Worm (Caenorhabditis elegans): Measurements from ENCODE around the gene F55E10.4.
A peak's percentile ranks its signal among the peaks of the same experiment; 100 is the strongest.

F55E10.4 gene

ce11 chrX:8367553-8367952 is 39.9 kb upstream of the F55E10.4 start, which contains the start of gene F40B5.2:
Gene F40B5.2, plus strand, starts transcription at chrX:8367853.
- no peak for TF ChIP-seq tlf-1 (GFP tag; optimal IDR thresholded peaks at IDR 0.05)
- TF ChIP-seq ekl-4 (GFP tag; IDR thresholded peaks at IDR 0.05): no peak
- TF ChIP-seq zim-3 (tag; optimal IDR thresholded peaks at IDR 0.05): no peak
- TF ChIP-seq ama-1 (optimal IDR thresholded peaks at IDR 0.05): no peak
- no peak for TF ChIP-seq ama-1 (GFP tag; optimal IDR thresholded peaks at IDR 0.05)
- TF ChIP-seq lsl-1 (GFP tag; optimal IDR thresholded peaks at IDR 0.05): no peak
- no peak for TF ChIP-seq egl-18 (GFP tag; IDR thresholded peaks at IDR 0.05)
- TF ChIP-seq egl-44 (GFP tag; IDR thresholded peaks at IDR 0.05): no peak
- TF ChIP-seq K11D2.4 (GFP tag; IDR thresholded peaks at IDR 0.05): no peak
- no peak for TF ChIP-seq aptf-2 (GFP tag; conservative IDR thresholded peaks at IDR 0.05)
- TF ChIP-seq mxl-1 (tag; optimal IDR thresholded peaks at IDR 0.05): no peak
- no peak for TF ChIP-seq aptf-3 (GFP tag; IDR thresholded peaks at IDR 0.05)
- no peak for TF ChIP-seq F57A8.1 (GFP tag; optimal IDR thresholded peaks at IDR 0.05)
- TF ChIP-seq fkh-3 (tag; optimal IDR thresholded peaks at IDR 0.05): no peak
- TF ChIP-seq dox-1 (GFP tag; IDR thresholded peaks at IDR 0.05): no peak

ce11 chrX:8362379-8362778 is 34.7 kb upstream of the F55E10.4 start:
- TF ChIP-seq ztf-22 (GFP tag; optimal IDR thresholded peaks at IDR 0.05) (no peak), madf-6 (GFP tag; IDR thresholded peaks at IDR 0.05) (no peak), sdz-38 (tag; optimal IDR thresholded peaks at IDR 0.05) (no peak), zim-3 (tag; optimal IDR thresholded peaks at IDR 0.05) (no peak), lsl-1 (GFP tag; optimal IDR thresholded peaks at IDR 0.05) (no peak), lin-54 (GFP tag; optimal IDR thresholded peaks at IDR 0.05) (no peak), C06A6.2 (GFP tag; conservative IDR thresholded peaks at IDR 0.05) (no peak), ceh-91 (GFP tag; IDR thresholded peaks at IDR 0.05) (no peak), nhr-90 (tag; optimal IDR thresholded peaks at IDR 0.05) (no peak), nfyb-1 (GFP tag; IDR thresholded peaks at IDR 0.05) (no peak), ztf-28 (GFP tag; IDR thresholded peaks at IDR 0.05) (no peak), somi-1 (GFP tag; optimal IDR thresholded peaks at IDR 0.05) (no peak), Y67H2A.10 (GFP tag; conservative IDR thresholded peaks at IDR 0.05) (no peak), hlh-12 (tag; optimal IDR thresholded peaks at IDR 0.05) (no peak), F37B4.10 (GFP tag; IDR thresholded peaks at IDR 0.05) (no peak), mes-4 (tag; optimal IDR thresholded peaks at IDR 0.05) (no peak)

ce11 chrX:8356305-8356704 is 28.6 kb upstream of the F55E10.4 start:
- TF ChIP-seq dox-1 (GFP tag; IDR thresholded peaks at IDR 0.05) (no peak), nhr-80 (tag; optimal IDR thresholded peaks at IDR 0.05) (peak; percentile 51)

- TF ChIP-seq F57C9.4 (tag; optimal IDR thresholded peaks at IDR 0.05) (no peak), bed-1 (GFP tag; IDR thresholded peaks at IDR 0.05) (no peak), F52B5.7 (tag; optimal IDR thresholded peaks at IDR 0.05) (no peak), nhr-90 (tag; optimal IDR thresholded peaks at IDR 0.05) (peak; percentile 9), nhr-80 (tag; optimal IDR thresholded peaks at IDR 0.05) (peak; percentile 94), ztf-6 (GFP tag; IDR thresholded peaks at IDR 0.05) (no peak), him-1 (tag; optimal IDR thresholded peaks at IDR 0.05) (no peak)
Measured at ce11 chrX:8355350-8355749, 27.6 kb upstream of the F55E10.4 start.

- TF ChIP-seq attf-5 (GFP tag; optimal IDR thresholded peaks at IDR 0.05) (no peak), fkh-3 (tag; optimal IDR thresholded peaks at IDR 0.05) (no peak), ztf-6 (GFP tag; IDR thresholded peaks at IDR 0.05) (no peak), ztf-25 (GFP tag; IDR thresholded peaks at IDR 0.05) (no peak), let-607 (tag; optimal IDR thresholded peaks at IDR 0.05) (no peak), F57A8.1 (GFP tag; optimal IDR thresholded peaks at IDR 0.05) (no peak), Y53G8AR.9 (GFP tag; conservative IDR thresholded peaks at IDR 0.05) (no peak)
Measured at ce11 chrX:8354284-8354784, 26.6 kb upstream of the F55E10.4 start.
